Fruit fly (Drosophila melanogaster) Kc167 (cell line): ENCODE measurements around the gene ago.

Experiments used
- Myc ChIP-seq: fragments of >200 bp; optimal IDR thresholded peaks from 2 replicates; lab custom pipeline; 2017; ENCODE audit warnings: missing external identifiers
- psq ChIP-seq: fragments of >200 bp; optimal IDR thresholded peaks from 2 replicates; lab custom pipeline; 2017; ENCODE audit warnings: missing external identifiers
- ttk ChIP-seq: sonication (Bioruptor generic); optimal IDR thresholded peaks from 2 replicates; lab custom pipeline; 2017; ENCODE audit warnings: missing external identifiers

DNA sequence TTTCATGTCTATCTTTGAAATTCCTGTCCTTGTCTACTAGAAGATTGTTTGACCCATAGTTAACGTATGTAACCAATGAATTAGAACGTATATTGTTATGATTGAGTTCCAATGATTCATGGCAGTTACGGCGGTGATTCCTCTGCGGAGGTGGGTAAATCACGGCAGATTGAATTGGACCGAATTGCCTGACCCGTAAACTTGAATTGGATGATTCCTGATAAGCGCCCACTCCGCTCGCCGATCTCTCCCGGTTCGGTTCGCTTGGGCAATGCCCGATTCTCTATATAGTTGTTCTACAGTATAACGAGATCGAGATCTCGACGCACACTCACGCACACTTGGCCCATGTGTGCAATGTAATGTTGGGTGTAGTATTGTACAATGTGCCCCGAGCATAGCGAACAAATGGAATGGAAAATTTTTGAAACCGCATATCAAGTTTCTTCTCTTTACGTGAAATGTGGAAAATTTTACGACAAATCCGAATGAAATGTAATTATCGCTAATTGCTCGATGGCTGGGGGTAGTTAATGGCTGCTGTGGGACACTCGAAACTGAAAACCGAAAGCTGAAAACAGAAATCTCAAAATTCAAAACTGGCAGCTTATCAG lies 22.6 kb downstream of the ago start:
- TF ChIP-seq ttk (lab: Kevin White, UChicago) (no peak), psq (lab: Kevin White, UChicago) (no peak), Myc (no peak)
